Worm (Caenorhabditis elegans) whole organism, midembryonic: ENCODE data around the gene ugt-42.

ENCODE experiments used
- T22C8.4 ChIP-seq: fragments of 200-800 bp; sonication (Bioruptor generic); IDR thresholded peaks from 2 replicates; pipeline ENCODE4 v1.3.6; 2022; ENCODE audit warnings: missing genetic modification characterization, missing compliant biosample characterization
- cog-1 ChIP-seq: sonication (generic microtip); optimal IDR thresholded peaks from 2 replicates; lab custom pipeline; 2016; ENCODE audit warnings: missing genetic modification characterization, missing compliant biosample characterization
- flt-1 ChIP-seq: fragments of 200-800 bp; sonication (Bioruptor generic); IDR thresholded peaks from 2 replicates; pipeline ENCODE4 v1.3.6; 2022; ENCODE audit warnings: missing genetic modification characterization, missing compliant biosample characterization
- klf-2 ChIP-seq: fragments of 200-800 bp; sonication (Bioruptor generic); conservative IDR thresholded peaks from 2 replicates; pipeline ENCODE4 v1.3.6; 2022; ENCODE audit warnings: missing genetic modification reagents, missing genetic modification characterization, missing compliant biosample characterization
- med-1 ChIP-seq: sonication (generic microtip); optimal IDR thresholded peaks from 2 replicates; lab custom pipeline; 2017; ENCODE audit warnings: missing genetic modification characterization, mild to moderate bottlenecking, missing compliant biosample characterization, antibody characterized with exemption, missing genetic modification reagents; ENCODE audit not compliant: insufficient read depth
- ztf-29 ChIP-seq: fragments of 200-800 bp; sonication (Bioruptor generic); IDR thresholded peaks from 2 replicates; pipeline ENCODE4 v1.3.6; 2022; ENCODE audit warnings: missing genetic modification reagents, missing genetic modification characterization, missing compliant biosample characterization

DNA sequence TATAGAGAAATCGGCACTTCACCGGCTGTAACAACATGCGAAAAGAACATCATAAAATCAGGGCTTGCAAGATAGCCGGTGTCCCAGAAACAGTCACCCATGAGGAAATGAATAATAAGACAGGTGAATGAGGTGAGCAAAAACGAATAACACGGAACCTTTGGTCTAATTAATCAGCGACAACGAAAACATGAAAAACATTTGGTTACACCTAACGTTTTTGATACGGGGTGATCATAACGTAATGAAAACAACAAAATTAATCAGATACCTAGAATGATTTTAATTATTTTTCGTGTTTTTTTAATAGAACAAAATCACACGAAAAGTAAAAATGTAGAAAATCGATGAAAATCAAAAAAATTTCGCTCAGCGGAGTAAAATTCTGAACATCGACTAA is 8.8 kb downstream of the ugt-42 start, which contains the start of gene srh-245:
- TF ChIP-seq klf-2 (GFP tag; lab: Robert Waterston, UW) (no peak), med-1 (GFP tag; lab: Kevin White, UChicago) (no peak), ztf-29 (no peak), cog-1 (tag; lab: Kevin White, UChicago) (no peak), flt-1 (GFP tag; lab: Robert Waterston, UW) (no peak), T22C8.4 (no peak)
